Fruit fly (Drosophila melanogaster): ENCODE data around the gene CG1354.

The CG1354 gene

dm6 chrX:9829896-9830295 is 51.4 kb downstream of the CG1354 start (continued):
- TF ChIP-seq CG6163 (GFP tag; IDR thresholded peaks at IDR 0.05) (no peak), Met (GFP tag; optimal IDR thresholded peaks at IDR 0.05) (peak; percentile 1), net (GFP tag; optimal IDR thresholded peaks at IDR 0.05) (no peak), CG3919 (GFP tag; optimal IDR thresholded peaks at IDR 0.05) (peak; percentile 18), Hr39 (GFP tag; optimal IDR thresholded peaks at IDR 0.05) (peak; percentile 20), CG32006 (GFP tag; optimal IDR thresholded peaks at IDR 0.05) (peak; percentile 38), CG10631 (GFP tag; optimal IDR thresholded peaks at IDR 0.05) (peak; percentile 14), CG1621 (tag; optimal IDR thresholded peaks at IDR 0.05) (no peak), fkh (GFP tag; optimal IDR thresholded peaks at IDR 0.05) (no peak), CG34406 (GFP tag; optimal IDR thresholded peaks at IDR 0.05) (no peak), CG10669 (GFP tag; optimal IDR thresholded peaks at IDR 0.05) (peak; percentile 7), Eip93F (GFP tag; optimal IDR thresholded peaks at IDR 0.05) (no peak), eg (GFP tag; IDR thresholded peaks at IDR 0.05) (no peak), Sox15 (GFP tag; optimal IDR thresholded peaks at IDR 0.05) (no peak), CG11294 (GFP tag; IDR thresholded peaks at IDR 0.05) (no peak)

All from whole organism, prepupa.